Worm (Caenorhabditis elegans): ENCODE measurements around the gene C17A2.3.

The C17A2.3 gene

ce11 chrII:3843305-3843704 is at the start of gene C17A2.3, which contains the start of gene C17A2.7:
TSS of gene C17A2.3 (plus strand) at chrII:3843609.
TSS of gene C17A2.7 (minus strand) at chrII:3843405.
- TF ChIP-seq ztf-23 (GFP tag; IDR thresholded peaks at IDR 0.05) (no peak), med-1 (GFP tag; optimal IDR thresholded peaks at IDR 0.05; ENCODE audit: insufficient read depth) (no peak), ref-1 (GFP tag; conservative IDR thresholded peaks at IDR 0.05) (no peak), cog-1 (tag; optimal IDR thresholded peaks at IDR 0.05) (no peak), tab-1 (GFP tag; IDR thresholded peaks at IDR 0.05) (no peak), klf-2 (GFP tag; conservative IDR thresholded peaks at IDR 0.05) (no peak), T22C8.4 (GFP tag; IDR thresholded peaks at IDR 0.05) (no peak), flt-1 (GFP tag; IDR thresholded peaks at IDR 0.05) (no peak), ztf-29 (GFP tag; IDR thresholded peaks at IDR 0.05) (no peak)

DNA sequence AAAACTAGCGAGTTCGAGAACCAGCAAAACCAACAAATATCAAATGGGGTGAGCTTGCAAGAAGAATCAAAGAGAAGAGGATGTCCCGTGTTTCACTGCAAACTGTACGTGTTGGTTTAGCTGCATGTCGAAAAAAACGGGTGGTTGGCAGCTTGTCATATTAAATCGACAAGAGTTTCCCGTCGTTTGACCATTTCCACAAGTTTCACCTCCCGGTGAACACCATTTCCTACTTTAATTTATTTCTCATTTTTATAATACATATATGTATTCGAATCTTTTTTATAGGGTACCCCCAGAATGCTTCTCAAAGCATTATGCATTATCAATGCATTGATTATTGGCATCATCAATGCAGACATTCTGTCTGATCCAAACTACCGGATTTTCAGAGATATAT is 48.1 kb upstream of the C17A2.3 start, which contains the start of gene Y8A9A.2:
Gene Y8A9A.2 (plus strand): TSS at position 301 of the 400 bp plus-strand sequence.
- TF ChIP-seq ztf-23 (GFP tag; IDR thresholded peaks at IDR 0.05) (no peak), T22C8.4 (GFP tag; IDR thresholded peaks at IDR 0.05) (no peak), ref-1 (GFP tag; conservative IDR thresholded peaks at IDR 0.05) (no peak), cog-1 (tag; optimal IDR thresholded peaks at IDR 0.05) (no peak), flt-1 (GFP tag; IDR thresholded peaks at IDR 0.05) (no peak)

- no peak for TF ChIP-seq ref-1 (GFP tag; conservative IDR thresholded peaks at IDR 0.05)
- no peak for TF ChIP-seq klf-2 (GFP tag; conservative IDR thresholded peaks at IDR 0.05)
- no peak for TF ChIP-seq ztf-29 (GFP tag; IDR thresholded peaks at IDR 0.05)
- TF ChIP-seq ztf-23 (GFP tag; IDR thresholded peaks at IDR 0.05) = no peak
- no peak for TF ChIP-seq flt-1 (GFP tag; IDR thresholded peaks at IDR 0.05)
- TF ChIP-seq med-1 (GFP tag; optimal IDR thresholded peaks at IDR 0.05; ENCODE audit: insufficient read depth) = no peak
- no peak for TF ChIP-seq tab-1 (GFP tag; IDR thresholded peaks at IDR 0.05)
- TF ChIP-seq cog-1 (tag; optimal IDR thresholded peaks at IDR 0.05) = no peak
Observed at ce11 chrII:3803219-3803618, 40.2 kb upstream of the C17A2.3 start, which contains the start of gene ins-32. TSS of gene ins-32 (minus strand) at chrII:3803319.

ce11 chrII:3805518-3805917 is 37.9 kb upstream of the C17A2.3 start:
- no peak for TF ChIP-seq T22C8.4 (GFP tag; IDR thresholded peaks at IDR 0.05)
- TF ChIP-seq cog-1 (tag; optimal IDR thresholded peaks at IDR 0.05) = no peak
- no peak for TF ChIP-seq tab-1 (GFP tag; IDR thresholded peaks at IDR 0.05)
- no peak for TF ChIP-seq ztf-23 (GFP tag; IDR thresholded peaks at IDR 0.05)
- TF ChIP-seq flt-1 (GFP tag; IDR thresholded peaks at IDR 0.05) = no peak
- TF ChIP-seq ref-1 (GFP tag; conservative IDR thresholded peaks at IDR 0.05) = no peak
- no peak for TF ChIP-seq klf-2 (GFP tag; conservative IDR thresholded peaks at IDR 0.05)
- no peak for TF ChIP-seq med-1 (GFP tag; optimal IDR thresholded peaks at IDR 0.05; ENCODE audit: insufficient read depth)

ce11 chrII:3806964-3807363 is 36.4 kb upstream of the C17A2.3 start, which contains the start of gene F54D10.4:
TSS of gene F54D10.4 (minus strand) at chrII:3807064.
- no peak for TF ChIP-seq cog-1 (tag; optimal IDR thresholded peaks at IDR 0.05)
- no peak for TF ChIP-seq T22C8.4 (GFP tag; IDR thresholded peaks at IDR 0.05)
- TF ChIP-seq med-1 (GFP tag; optimal IDR thresholded peaks at IDR 0.05; ENCODE audit: insufficient read depth) = no peak
- no peak for TF ChIP-seq ztf-23 (GFP tag; IDR thresholded peaks at IDR 0.05)
- TF ChIP-seq tab-1 (GFP tag; IDR thresholded peaks at IDR 0.05) = no peak
- no peak for TF ChIP-seq klf-2 (GFP tag; conservative IDR thresholded peaks at IDR 0.05)
- no peak for TF ChIP-seq flt-1 (GFP tag; IDR thresholded peaks at IDR 0.05)
- TF ChIP-seq ref-1 (GFP tag; conservative IDR thresholded peaks at IDR 0.05) = no peak

DNA sequence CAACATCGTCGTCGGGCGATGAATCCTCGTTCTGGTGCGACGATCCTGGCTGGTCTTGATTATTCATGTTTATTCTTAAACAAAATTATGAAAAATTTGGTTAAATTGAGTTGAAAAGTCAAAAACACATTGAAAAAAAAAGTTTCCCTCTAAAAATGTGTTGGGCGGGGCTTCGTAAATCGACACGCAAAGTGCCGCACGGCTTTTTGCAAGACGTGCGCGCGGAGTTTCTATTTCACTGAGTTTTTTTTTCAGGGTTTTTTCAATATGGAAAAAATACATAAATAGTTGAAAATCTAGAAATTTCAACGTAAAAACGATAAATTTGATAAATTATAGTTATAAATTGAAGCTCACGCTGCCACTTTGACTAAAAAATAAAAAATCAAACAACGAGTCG is 35.3 kb upstream of the C17A2.3 start, which contains the start of gene F54D10.5:
Gene F54D10.5 (minus strand): TSS at position 74 of the 400 bp plus-strand sequence.
- TF ChIP-seq T22C8.4 (GFP tag; IDR thresholded peaks at IDR 0.05) (no peak), tab-1 (GFP tag; IDR thresholded peaks at IDR 0.05) (no peak), ref-1 (GFP tag; conservative IDR thresholded peaks at IDR 0.05) (no peak), ztf-23 (GFP tag; IDR thresholded peaks at IDR 0.05) (peak; percentile 50; the same call in 1 of the 2 replicates), ztf-29 (GFP tag; IDR thresholded peaks at IDR 0.05) (no peak), med-1 (GFP tag; optimal IDR thresholded peaks at IDR 0.05; ENCODE audit: insufficient read depth) (peak; percentile 65), cog-1 (tag; optimal IDR thresholded peaks at IDR 0.05) (no peak), flt-1 (GFP tag; IDR thresholded peaks at IDR 0.05) (0 out of 2 replicates have a peak, but pooled peaks have one; percentile 18), klf-2 (GFP tag; conservative IDR thresholded peaks at IDR 0.05) (no peak)

ce11 chrII:3808643-3809042 is 34.8 kb upstream of the C17A2.3 start:
- TF ChIP-seq tab-1 (GFP tag; IDR thresholded peaks at IDR 0.05) (no peak), ztf-23 (GFP tag; IDR thresholded peaks at IDR 0.05) (no peak)

ce11 chrII:3810550-3810949 is 32.9 kb upstream of the C17A2.3 start:
- TF ChIP-seq ref-1 (GFP tag; conservative IDR thresholded peaks at IDR 0.05) (no peak), cog-1 (tag; optimal IDR thresholded peaks at IDR 0.05) (peak; percentile 54)

DNA sequence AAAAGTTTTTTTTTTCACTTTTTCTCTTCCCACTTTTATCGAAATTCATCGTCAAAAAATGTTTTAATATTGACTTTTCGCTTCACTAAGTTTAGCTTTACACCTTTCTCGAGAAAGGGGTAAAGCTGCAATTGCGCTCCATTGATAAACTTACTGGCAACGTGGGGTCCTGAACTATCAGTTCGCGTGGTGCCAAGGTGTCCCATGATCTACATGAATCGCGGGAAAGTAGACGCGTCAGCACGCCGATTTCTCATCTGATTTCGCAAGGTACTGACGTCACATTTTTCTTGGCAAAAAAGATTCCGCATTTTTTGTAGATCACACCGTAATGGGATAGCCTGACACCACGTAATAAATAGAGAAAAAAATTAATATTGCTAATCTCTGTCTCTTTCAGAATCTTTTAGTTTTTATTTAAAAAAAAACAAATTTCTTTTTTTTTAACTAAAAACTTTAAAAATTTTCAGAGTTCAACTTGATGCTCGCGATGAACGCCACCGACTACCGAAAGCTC is 31.5 kb upstream of the C17A2.3 start, which contains the start of gene lido-15:
Gene lido-15 (plus strand): TSS at position 467 of the 517 bp plus-strand sequence.
- no peak for TF ChIP-seq tab-1 (GFP tag; IDR thresholded peaks at IDR 0.05)
- no peak for TF ChIP-seq med-1 (GFP tag; optimal IDR thresholded peaks at IDR 0.05; ENCODE audit: insufficient read depth)
- TF ChIP-seq ztf-29 (GFP tag; IDR thresholded peaks at IDR 0.05) = no peak

ce11 chrII:3815445-3816208 is 27.8 kb upstream of the C17A2.3 start:
- TF ChIP-seq ref-1 (GFP tag; conservative IDR thresholded peaks at IDR 0.05) (no peak), tab-1 (GFP tag; IDR thresholded peaks at IDR 0.05) (no peak), cog-1 (tag; optimal IDR thresholded peaks at IDR 0.05) (no peak), ztf-23 (GFP tag; IDR thresholded peaks at IDR 0.05) (no peak), ztf-29 (GFP tag; IDR thresholded peaks at IDR 0.05) (no peak), klf-2 (GFP tag; conservative IDR thresholded peaks at IDR 0.05) (no peak), T22C8.4 (GFP tag; IDR thresholded peaks at IDR 0.05) (no peak), flt-1 (GFP tag; IDR thresholded peaks at IDR 0.05) (no peak), med-1 (GFP tag; optimal IDR thresholded peaks at IDR 0.05; ENCODE audit: insufficient read depth) (no peak)
